Worm (Caenorhabditis elegans) whole organism, early embryonic: ENCODE data around the gene nape-2.

ENCODE experiments used
- ama-1 ChIP-seq: fragments of 150-350 bp; optimal IDR thresholded peaks from 2 replicates; lab custom pipeline; 2014
- ceh-36 ChIP-seq: sonication (generic microtip); optimal IDR thresholded peaks from 2 replicates; lab custom pipeline; 2016; ENCODE audit warnings: missing genetic modification characterization, inconsistent platforms, missing compliant biosample characterization
- flt-1 ChIP-seq: fragments of 200-800 bp; sonication (Bioruptor generic); IDR thresholded peaks from 2 replicates; pipeline ENCODE4 v1.3.6; 2022; ENCODE audit warnings: missing genetic modification characterization, missing compliant biosample characterization
- hmbx-1 ChIP-seq: sonication (generic microtip); optimal IDR thresholded peaks from 2 replicates; lab custom pipeline; 2016; ENCODE audit warnings: mild to moderate bottlenecking, missing genetic modification characterization, missing compliant biosample characterization
- pes-1 ChIP-seq: fragments of 200-800 bp; sonication (Bioruptor generic); IDR thresholded peaks from 2 replicates; pipeline ENCODE4 v1.3.6; 2022; ENCODE audit warnings: missing genetic modification reagents, missing genetic modification characterization, missing compliant biosample characterization
- scrt-1 ChIP-seq: fragments of 200-800 bp; sonication (Bioruptor generic); IDR thresholded peaks from 2 replicates; pipeline ENCODE4 v1.3.6; 2022; ENCODE audit warnings: missing genetic modification characterization, missing compliant biosample characterization
- tbx-11 ChIP-seq: fragments of 200-800 bp; sonication (Bioruptor generic); IDR thresholded peaks from 2 replicates; pipeline ENCODE4 v1.3.6; 2022; ENCODE audit warnings: missing genetic modification characterization, missing compliant biosample characterization
- tra-4 ChIP-seq: sonication (generic microtip); optimal IDR thresholded peaks from 2 replicates; lab custom pipeline; 2017; ENCODE audit warnings: missing genetic modification characterization, missing compliant biosample characterization

DNA sequence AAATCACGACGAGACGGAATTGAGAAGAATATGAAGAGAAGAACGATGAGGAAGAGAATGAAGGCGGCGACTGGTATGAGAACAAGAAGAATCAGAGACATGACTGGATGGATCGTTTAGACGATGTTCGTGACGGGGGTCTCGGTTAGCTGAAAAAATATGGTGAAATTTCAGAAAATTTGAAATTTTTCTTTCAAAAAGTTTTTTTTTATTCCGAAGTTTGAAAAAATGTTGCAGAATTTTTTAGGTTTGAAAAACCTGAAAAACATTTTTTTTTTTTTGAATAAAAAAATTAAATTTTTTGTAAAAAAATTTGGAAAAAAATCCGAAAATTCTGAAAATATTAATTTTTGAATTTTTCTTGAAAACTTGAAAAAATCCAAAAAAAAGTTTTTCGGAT lies 19.7 kb downstream of the nape-2 start, which contains the start of gene Y37E11AM.3:
- no peak for TF ChIP-seq ceh-36 (tag; lab: Kevin White, UChicago)
- no peak for TF ChIP-seq hmbx-1 (tag; lab: Kevin White, UChicago)
- no peak for TF ChIP-seq ama-1 (lab: Kevin White, UChicago)
- TF ChIP-seq flt-1, result no peak
- TF ChIP-seq pes-1 (GFP tag; lab: Robert Waterston, UW), result no peak
- no peak for TF ChIP-seq tbx-11 (GFP tag; lab: Robert Waterston, UW)
- TF ChIP-seq scrt-1 (GFP tag; lab: Robert Waterston, UW), result no peak
- no peak for TF ChIP-seq tra-4 (tag; lab: Kevin White, UChicago)
